Fruit fly (Drosophila melanogaster) whole organism, embryonic: ENCODE results near the gene CG10700.
A peak's percentile ranks its signal among the peaks of the same experiment; 100 is the strongest.

ENCODE experiments used
- Atf-2 ChIP-seq: fragments of 200-800 bp; sonication (Bioruptor generic); optimal IDR thresholded peaks from 2 replicates; lab custom pipeline; 2016; ENCODE audit warnings: missing biosample characterization, missing genetic modification characterization
- Bgb ChIP-seq: fragments of 200-800 bp; sonication (Bioruptor generic); IDR thresholded peaks from 2 replicates; pipeline ENCODE4 v1.3.6; 2022; ENCODE audit warnings: missing biosample characterization, missing genetic modification characterization; ENCODE audit not compliant: partially characterized antibody
- Blimp-1 ChIP-seq: fragments of 200-800 bp; sonication (Bioruptor generic); optimal IDR thresholded peaks from 3 replicates; lab custom pipeline; 2018; ENCODE audit warnings: missing biosample characterization, missing genetic modification characterization, mild to moderate bottlenecking, moderate library complexity, missing genetic modification reagents
- CG10147 ChIP-seq: fragments of 200-800 bp; sonication (Bioruptor generic); optimal IDR thresholded peaks from 2 replicates; lab custom pipeline; 2019; ENCODE audit warnings: missing biosample characterization, mild to moderate bottlenecking, missing genetic modification characterization, moderate library complexity
- CG10267 ChIP-seq: fragments of 200-800 bp; sonication (Bioruptor generic); optimal IDR thresholded peaks from 2 replicates; lab custom pipeline; 2018; ENCODE audit warnings: missing biosample characterization, mild to moderate bottlenecking, missing genetic modification characterization, moderate library complexity
- CG10543 ChIP-seq: fragments of 200-800 bp; sonication (Bioruptor generic); optimal IDR thresholded peaks from 3 replicates; lab custom pipeline; 2017; ENCODE audit warnings: missing biosample characterization, mild to moderate bottlenecking, missing genetic modification characterization, moderate library complexity
- CG11085 ChIP-seq: fragments of 200-800 bp; sonication (Bioruptor generic); IDR thresholded peaks from 2 replicates; pipeline ENCODE4 v1.3.6; 2022; ENCODE audit warnings: missing biosample characterization, missing genetic modification characterization
- CG11247 ChIP-seq: fragments of 200-800 bp; sonication (Bioruptor generic); IDR thresholded peaks from 2 replicates; pipeline ENCODE4 v1.3.6; 2022; ENCODE audit warnings: missing biosample characterization, missing genetic modification characterization
- CG11456 ChIP-seq: fragments of 200-800 bp; sonication (Bioruptor generic); IDR thresholded peaks from 3 replicates; pipeline ENCODE4 v1.3.6; 2022; ENCODE audit warnings: missing biosample characterization, missing genetic modification characterization
- CG11504 ChIP-seq: fragments of 200-800 bp; sonication (Bioruptor generic); optimal IDR thresholded peaks from 3 replicates; lab custom pipeline; 2019; ENCODE audit warnings: missing biosample characterization, mild to moderate bottlenecking, missing genetic modification characterization, moderate library complexity
- CG12236 ChIP-seq: fragments of 200-800 bp; sonication (Bioruptor generic); optimal IDR thresholded peaks from 2 replicates; lab custom pipeline; 2016; ENCODE audit warnings: missing biosample characterization, missing genetic modification characterization
- CG14860 ChIP-seq: fragments of 200-800 bp; sonication (Bioruptor generic); IDR thresholded peaks from 3 replicates; pipeline ENCODE4 v1.3.6; 2022; ENCODE audit warnings: missing biosample characterization, missing genetic modification characterization; ENCODE audit not compliant: partially characterized antibody
- CG15011 ChIP-seq: fragments of 200-800 bp; sonication (Bioruptor generic); optimal IDR thresholded peaks from 3 replicates; lab custom pipeline; 2018; ENCODE audit warnings: missing biosample characterization, mild to moderate bottlenecking, missing genetic modification characterization
- CG17612 ChIP-seq: fragments of 200-800 bp; sonication (Bioruptor generic); IDR thresholded peaks from 2 replicates; pipeline ENCODE4 v1.3.6; 2022; ENCODE audit warnings: missing biosample characterization, missing genetic modification characterization
- CG1832 ChIP-seq: fragments of 200-800 bp; sonication (Bioruptor generic); optimal IDR thresholded peaks from 2 replicates; lab custom pipeline; 2017; ENCODE audit warnings: missing biosample characterization, mild to moderate bottlenecking, missing genetic modification characterization, inconsistent platforms
- CG18619 ChIP-seq: fragments of 200-800 bp; sonication (Bioruptor generic); optimal IDR thresholded peaks from 3 replicates; lab custom pipeline; 2017; ENCODE audit warnings: missing biosample characterization, mild to moderate bottlenecking, missing genetic modification characterization
- CG2202 ChIP-seq: fragments of 200-800 bp; sonication (Bioruptor generic); optimal IDR thresholded peaks from 2 replicates; lab custom pipeline; 2018; ENCODE audit warnings: missing biosample characterization, mild to moderate bottlenecking, missing genetic modification characterization
- CG5245 ChIP-seq: fragments of 200-800 bp; sonication (Bioruptor generic); optimal IDR thresholded peaks from 3 replicates; lab custom pipeline; 2016; ENCODE audit warnings: missing biosample characterization, missing genetic modification characterization
- CG6683 ChIP-seq: fragments of 200-800 bp; sonication (Bioruptor generic); optimal IDR thresholded peaks from 2 replicates; lab custom pipeline; 2017; ENCODE audit warnings: missing biosample characterization, mild to moderate bottlenecking, missing genetic modification characterization, missing genetic modification reagents
- CG6765 ChIP-seq: fragments of 200-800 bp; sonication (Bioruptor generic); optimal IDR thresholded peaks from 3 replicates; lab custom pipeline; 2017; ENCODE audit warnings: missing biosample characterization, mild to moderate bottlenecking, missing genetic modification characterization
- CG6791 ChIP-seq: fragments of 200-800 bp; sonication (Bioruptor generic); IDR thresholded peaks from 3 replicates; pipeline ENCODE4 v1.3.6; 2022; ENCODE audit warnings: missing biosample characterization, missing genetic modification characterization; ENCODE audit not compliant: partially characterized antibody
- CG7987 ChIP-seq: fragments of 200-800 bp; sonication (Bioruptor generic); optimal IDR thresholded peaks from 2 replicates; lab custom pipeline; 2018; ENCODE audit warnings: missing biosample characterization, mild to moderate bottlenecking, missing genetic modification characterization, moderate library complexity
- D ChIP-seq, 2 experiments: fragments of 200-800 bp in 1 of 2; fragments of >200 bp in 1 of 2; sonication (Bioruptor generic) in 1 of 2; optimal IDR thresholded peaks; 2 replicates in 1 of 2; 3 replicates in 1 of 2; lab custom pipeline; 2017; ENCODE audit warnings: mild to moderate bottlenecking in 1 of 2, missing biosample characterization in 1 of 2, missing genetic modification characterization in 1 of 2, missing genetic modification reagents in 1 of 2
- Dbx ChIP-seq: fragments of 200-800 bp; sonication (Bioruptor generic); IDR thresholded peaks from 3 replicates; pipeline ENCODE4 v1.3.6; 2022; ENCODE audit warnings: missing biosample characterization, missing genetic modification characterization
- Dip3 ChIP-seq: fragments of 200-800 bp; sonication (Bioruptor generic); optimal IDR thresholded peaks from 3 replicates; lab custom pipeline; 2016; ENCODE audit warnings: missing biosample characterization, missing genetic modification characterization
- Hr3 ChIP-seq: fragments of 200-800 bp; sonication (Bioruptor generic); optimal IDR thresholded peaks from 3 replicates; lab custom pipeline; 2016; ENCODE audit warnings: missing biosample characterization, missing genetic modification characterization
- MESR4 ChIP-seq: fragments of 200-800 bp; sonication (Bioruptor generic); optimal IDR thresholded peaks from 2 replicates; lab custom pipeline; 2018; ENCODE audit warnings: missing biosample characterization, mild to moderate bottlenecking, missing genetic modification characterization, moderate library complexity
- Oli ChIP-seq: fragments of 200-800 bp; sonication (Bioruptor generic); optimal IDR thresholded peaks from 2 replicates; lab custom pipeline; 2018; ENCODE audit warnings: missing biosample characterization, mild to moderate bottlenecking, missing genetic modification characterization, moderate library complexity
- Pdp1 ChIP-seq, 2 experiments: fragments of 200-800 bp; sonication (Bioruptor generic); optimal IDR thresholded peaks; 3 replicates each; lab custom pipeline; 2016; ENCODE audit warnings: missing biosample characterization in 2 of 2, missing genetic modification characterization in 2 of 2, mild to moderate bottlenecking in 1 of 2, moderate library complexity in 1 of 2
- Sox102F ChIP-seq: fragments of 200-800 bp; sonication (Bioruptor generic); optimal IDR thresholded peaks from 2 replicates; lab custom pipeline; 2018; ENCODE audit warnings: missing biosample characterization, mild to moderate bottlenecking, missing genetic modification characterization, moderate library complexity
- Trl ChIP-seq, 3 experiments: fragments of >200 bp in 2 of 3; fragments of 200-800 bp in 1 of 3; sonication (Bioruptor generic) in 1 of 3; optimal IDR thresholded peaks; 2 replicates in 1 of 3; 3 replicates in 2 of 3; lab custom pipeline; 2016 to 2017; ENCODE audit warnings: missing biosample characterization in 1 of 3, missing genetic modification characterization in 1 of 3
- ci ChIP-seq: fragments of 200-800 bp; sonication (Bioruptor generic); IDR thresholded peaks from 3 replicates; pipeline ENCODE4 v1.3.6; 2022; ENCODE audit warnings: missing biosample characterization, missing genetic modification characterization
- crc ChIP-seq: fragments of 200-800 bp; sonication (Bioruptor generic); optimal IDR thresholded peaks from 2 replicates; lab custom pipeline; 2016; ENCODE audit warnings: missing biosample characterization, missing genetic modification characterization
- dan ChIP-seq: fragments of 200-800 bp; sonication (Bioruptor generic); IDR thresholded peaks from 2 replicates; pipeline ENCODE4 v1.3.6; 2022; ENCODE audit warnings: missing biosample characterization, missing genetic modification characterization
- dati ChIP-seq: fragments of 200-800 bp; sonication (Bioruptor generic); IDR thresholded peaks from 2 replicates; pipeline ENCODE4 v1.3.6; 2022; ENCODE audit warnings: missing biosample characterization, missing genetic modification characterization
- dm ChIP-seq: fragments of 200-800 bp; sonication (Bioruptor generic); optimal IDR thresholded peaks from 3 replicates; lab custom pipeline; 2016; ENCODE audit warnings: missing biosample characterization, missing genetic modification characterization
- grn ChIP-seq: fragments of 200-800 bp; sonication (Bioruptor generic); optimal IDR thresholded peaks from 3 replicates; lab custom pipeline; 2017; ENCODE audit warnings: missing biosample characterization, missing genetic modification characterization
- gro ChIP-seq: fragments of 200-800 bp; sonication (Bioruptor generic); optimal IDR thresholded peaks from 2 replicates; lab custom pipeline; 2016; ENCODE audit warnings: missing biosample characterization, missing genetic modification characterization
- gt ChIP-seq: fragments of 200-800 bp; sonication (Bioruptor generic); IDR thresholded peaks from 2 replicates; pipeline ENCODE4 v1.3.6; 2022; ENCODE audit warnings: missing biosample characterization, missing genetic modification characterization
- h ChIP-seq: fragments of >200 bp; optimal IDR thresholded peaks from 2 replicates; lab custom pipeline; 2017
- hbn ChIP-seq: fragments of 200-800 bp; sonication (Bioruptor generic); IDR thresholded peaks from 2 replicates; pipeline ENCODE4 v1.3.6; 2022; ENCODE audit warnings: missing biosample characterization, missing genetic modification characterization; ENCODE audit not compliant: partially characterized antibody
- kah ChIP-seq: fragments of 200-800 bp; sonication (Bioruptor generic); optimal IDR thresholded peaks from 2 replicates; lab custom pipeline; 2018; ENCODE audit warnings: missing biosample characterization, mild to moderate bottlenecking, missing genetic modification characterization
- nau ChIP-seq: fragments of 200-800 bp; sonication (Bioruptor generic); optimal IDR thresholded peaks from 3 replicates; lab custom pipeline; 2017; ENCODE audit warnings: missing biosample characterization, mild to moderate bottlenecking, missing genetic modification characterization, missing genetic modification reagents
- nom ChIP-seq: fragments of 200-800 bp; sonication (Bioruptor generic); optimal IDR thresholded peaks from 2 replicates; lab custom pipeline; 2017; ENCODE audit warnings: missing biosample characterization, missing genetic modification characterization, mild to moderate bottlenecking, moderate library complexity, missing genetic modification reagents
- p53 ChIP-seq: fragments of 200-800 bp; sonication (Bioruptor generic); optimal IDR thresholded peaks from 2 replicates; lab custom pipeline; 2016; ENCODE audit warnings: missing biosample characterization, missing genetic modification characterization
- sim ChIP-seq: fragments of 200-800 bp; sonication (Bioruptor generic); IDR thresholded peaks from 2 replicates; pipeline ENCODE4 v1.3.6; 2022; ENCODE audit warnings: missing biosample characterization, missing genetic modification characterization
- tna ChIP-seq: fragments of 200-800 bp; sonication (Bioruptor generic); IDR thresholded peaks from 2 replicates; pipeline ENCODE4 v1.3.6; 2022; ENCODE audit warnings: missing biosample characterization, missing genetic modification characterization; ENCODE audit not compliant: partially characterized antibody
- unc-4 ChIP-seq: fragments of 200-800 bp; sonication (Bioruptor generic); IDR thresholded peaks from 2 replicates; pipeline ENCODE4 v1.3.6; 2022; ENCODE audit warnings: missing biosample characterization, missing genetic modification characterization; ENCODE audit not compliant: partially characterized antibody
- unpg ChIP-seq: fragments of 200-800 bp; sonication (Bioruptor generic); optimal IDR thresholded peaks from 3 replicates; lab custom pipeline; 2018; ENCODE audit warnings: missing biosample characterization, mild to moderate bottlenecking, missing genetic modification characterization, moderate library complexity

Gene CG10700

dm6 chr2L:19058916-19059315 lies 19.9 kb downstream of the CG10700 start, which contains the start of gene Phlpp (continued):
- TF ChIP-seq Oli (tag; lab: Kevin White, UChicago) (peak; percentile 45), CG2202 (tag; lab: Kevin White, UChicago) (no peak), D (optimal IDR thresholded peaks at IDR 0.05; lab: Kevin White, UChicago) (no peak), D (GFP tag; optimal IDR thresholded peaks at IDR 0.05; lab: Kevin White, UChicago) (peak; percentile 41), CG11085 (GFP tag; lab: Robert Waterston, UW) (no peak), CG18619 (GFP tag; lab: Kevin White, UChicago) (peak; percentile 13), Sox102F (GFP tag; lab: Kevin White, UChicago) (no peak), gt (GFP tag; lab: Robert Waterston, UW) (no peak), tna (no peak), CG15011 (GFP tag; lab: Kevin White, UChicago) (no peak), CG11456 (GFP tag; lab: Robert Waterston, UW) (no peak), Atf-2 (no peak), h (lab: Kevin White, UChicago) (no peak), CG12236 (no peak), kah (GFP tag; lab: Kevin White, UChicago) (no peak), CG1832 (GFP tag; lab: Kevin White, UChicago) (no peak), Bgb (GFP tag; lab: Robert Waterston, UW) (no peak), CG10543 (GFP tag; lab: Kevin White, UChicago) (no peak), nau (GFP tag; lab: Kevin White, UChicago) (no peak), CG11247 (no peak), hbn (GFP tag; lab: Robert Waterston, UW) (no peak), MESR4 (no peak), unc-4 (GFP tag; lab: Robert Waterston, UW) (no peak), crc (no peak), grn (GFP tag; lab: Kevin White, UChicago) (no peak), Dbx (GFP tag; lab: Robert Waterston, UW) (0 out of 3 replicates have a peak, but pooled peaks have one; percentile 31), ci (peak; percentile 40; the same call in 1 of the 3 replicates), unpg (GFP tag; lab: Kevin White, UChicago) (peak; percentile 31), CG10267 (peak; percentile 77), sim (GFP tag; lab: Robert Waterston, UW) (no peak), CG7987 (GFP tag; lab: Kevin White, UChicago) (no peak), dan (GFP tag; lab: Robert Waterston, UW) (no peak), CG6791 (no peak), dati (GFP tag; lab: Robert Waterston, UW) (0 out of 2 replicates have a peak, but pooled peaks have one; percentile 27), dm (GFP tag; lab: Kevin White, UChicago) (no peak), CG6683 (GFP tag; lab: Kevin White, UChicago) (no peak), Blimp-1 (no peak), CG6765 (GFP tag; lab: Kevin White, UChicago) (no peak), Trl (optimal IDR thresholded peaks at IDR 0.05; lab: Kevin White, UChicago) (no peak), Trl (GFP tag; optimal IDR thresholded peaks at IDR 0.05; lab: Kevin White, UChicago) (peak; percentile 32), Dip3 (peak; percentile 27), gro (no peak), CG10147 (GFP tag; lab: Kevin White, UChicago) (no peak), CG5245 (GFP tag; lab: Kevin White, UChicago) (no peak), nom (GFP tag; lab: Kevin White, UChicago) (no peak), Hr3 (GFP tag; lab: Kevin White, UChicago) (peak; percentile 4), CG14860 (GFP tag; lab: Robert Waterston, UW) (no peak), CG11504 (tag; lab: Kevin White, UChicago) (peak; percentile 77), Pdp1 (GFP tag; optimal IDR thresholded peaks at IDR 0.05; lab: Kevin White, UChicago) (peak in 1 of 2 experiments; percentile 58), CG17612 (GFP tag; lab: Robert Waterston, UW) (no peak), p53 (GFP tag; lab: Kevin White, UChicago) (no peak)
